Worm (Caenorhabditis elegans) whole organism, L1 larva: ENCODE data around the gene EEED8.13.

Experiments
- C16A3.4 ChIP-seq: fragments of 150-350 bp; optimal IDR thresholded peaks from 2 replicates; lab custom pipeline; 2014; ENCODE audit warnings: missing biosample characterization, missing genetic modification characterization
- C34B4.2 ChIP-seq: sonication (generic microtip); optimal IDR thresholded peaks from 2 replicates; lab custom pipeline; 2017; ENCODE audit warnings: mild to moderate bottlenecking, missing genetic modification characterization, missing compliant biosample characterization
- F16B12.6 ChIP-seq: fragments of 150-350 bp; optimal IDR thresholded peaks from 2 replicates; lab custom pipeline; 2014; ENCODE audit warnings: missing biosample characterization, missing genetic modification characterization
- Y116A8C.19 ChIP-seq: sonication (generic microtip); optimal IDR thresholded peaks from 2 replicates; lab custom pipeline; 2016; ENCODE audit warnings: missing compliant biosample characterization, missing genetic modification characterization, borderline replicate concordance
- aha-1 ChIP-seq: fragments of 150-350 bp; optimal IDR thresholded peaks from 2 replicates; lab custom pipeline; 2014; ENCODE audit warnings: missing biosample characterization, missing genetic modification characterization
- aly-2 ChIP-seq: fragments of 150-350 bp; optimal IDR thresholded peaks from 2 replicates; lab custom pipeline; 2014; ENCODE audit warnings: missing biosample characterization, missing genetic modification characterization
- ama-1 ChIP-seq: fragments of 150-350 bp; optimal IDR thresholded peaks from 2 replicates; lab custom pipeline; 2014
- blmp-1 ChIP-seq: fragments of 150-350 bp; optimal IDR thresholded peaks from 2 replicates; lab custom pipeline; 2014; ENCODE audit warnings: missing biosample characterization, missing genetic modification characterization
- ceh-63 ChIP-seq: fragments of 200-800 bp; sonication (Bioruptor generic); optimal IDR thresholded peaks from 2 replicates; lab custom pipeline; 2018; ENCODE audit warnings: mild to moderate bottlenecking, missing genetic modification characterization, missing compliant biosample characterization
- ceh-82 ChIP-seq, 3 experiments: fragments of 150-350 bp in 1 of 3; sonication (generic microtip) in 2 of 3; optimal IDR thresholded peaks; 2 replicates each; lab custom pipeline; 2014 to 2017; ENCODE audit warnings: missing biosample characterization in 3 of 3, missing genetic modification characterization in 3 of 3
- ceh-88 ChIP-seq: fragments of 200-800 bp; sonication (Bioruptor generic); IDR thresholded peaks from 2 replicates; pipeline ENCODE4 v1.3.6; 2022; ENCODE audit warnings: missing genetic modification characterization, missing compliant biosample characterization
- ces-1 ChIP-seq: fragments of 150-350 bp; optimal IDR thresholded peaks from 2 replicates; lab custom pipeline; 2014; ENCODE audit warnings: missing biosample characterization, missing genetic modification reagents, missing genetic modification characterization
- dpl-1 ChIP-seq, 3 experiments: fragments of 150-350 bp in 2 of 3; sonication (generic microtip) in 1 of 3; optimal IDR thresholded peaks; 2 replicates each; lab custom pipeline; 2014 to 2017; ENCODE audit warnings: missing biosample characterization in 3 of 3, missing genetic modification characterization in 3 of 3, missing genetic modification reagents in 3 of 3
- efl-1 ChIP-seq, 4 experiments: fragments of 150-350 bp; optimal IDR thresholded peaks in 3 of 4; peaks in 1 of 4; 1 replicate in 1 of 4; 2 replicates in 3 of 4; lab custom pipeline; 2014; ENCODE audit warnings: missing biosample characterization in 2 of 4, missing genetic modification characterization in 2 of 4, missing genetic modification reagents in 2 of 4
- egl-27 ChIP-seq, 2 experiments: fragments of 150-350 bp in 1 of 2; sonication (generic microtip); optimal IDR thresholded peaks; 3 replicates each; lab custom pipeline; 2017 to 2018; ENCODE audit warnings: missing biosample characterization in 2 of 2, missing genetic modification characterization in 2 of 2, missing genetic modification reagents in 2 of 2
- elt-3 ChIP-seq, 6 experiments: fragments of 150-350 bp in 1 of 6; sonication (generic microtip); optimal IDR thresholded peaks; 2 replicates each; lab custom pipeline; 2017 to 2018; ENCODE audit warnings: missing biosample characterization in 6 of 6, missing genetic modification characterization in 6 of 6, inconsistent platforms in 1 of 6
- fos-1 ChIP-seq: fragments of 150-350 bp; optimal IDR thresholded peaks from 2 replicates; lab custom pipeline; 2014; ENCODE audit warnings: missing biosample characterization, missing genetic modification characterization
- grh-1 ChIP-seq: fragments of 200-800 bp; sonication (Bioruptor generic); IDR thresholded peaks from 2 replicates; pipeline ENCODE4 v1.3.6; 2022; ENCODE audit warnings: missing genetic modification reagents, missing genetic modification characterization, missing compliant biosample characterization
- hlh-17 ChIP-seq: fragments of 200-800 bp; sonication (Bioruptor generic); optimal IDR thresholded peaks from 2 replicates; lab custom pipeline; 2018; ENCODE audit warnings: missing genetic modification characterization, mild to moderate bottlenecking, missing compliant biosample characterization, moderate library complexity, borderline replicate concordance
- lin-13 ChIP-seq: fragments of 150-350 bp; optimal IDR thresholded peaks from 2 replicates; lab custom pipeline; 2014; ENCODE audit warnings: missing biosample characterization, missing genetic modification reagents, missing genetic modification characterization
- lin-14 ChIP-seq: fragments of 200-800 bp; sonication (Bioruptor generic); optimal IDR thresholded peaks from 2 replicates; lab custom pipeline; 2018; ENCODE audit warnings: mild to moderate bottlenecking, missing genetic modification characterization, moderate library complexity, missing compliant biosample characterization
- lin-15B ChIP-seq: fragments of 150-350 bp; sonication (generic microtip); optimal IDR thresholded peaks from 3 replicates; lab custom pipeline; 2014; ENCODE audit warnings: missing biosample characterization, missing genetic modification characterization
- lir-3 ChIP-seq: sonication (generic microtip); optimal IDR thresholded peaks from 2 replicates; lab custom pipeline; 2016; ENCODE audit warnings: mild to moderate bottlenecking, missing genetic modification characterization, moderate library complexity, missing compliant biosample characterization; ENCODE audit not compliant: poor library complexity
- mab-9 ChIP-seq: fragments of 200-800 bp; sonication (Bioruptor generic); IDR thresholded peaks from 2 replicates; pipeline ENCODE4 v1.3.6; 2022; ENCODE audit warnings: missing genetic modification reagents, missing genetic modification characterization, missing compliant biosample characterization
- mdl-1 ChIP-seq, 2 experiments: fragments of 150-350 bp; optimal IDR thresholded peaks; 2 replicates each; lab custom pipeline; 2014 to 2017; ENCODE audit warnings: missing biosample characterization in 2 of 2, missing genetic modification characterization in 2 of 2, inconsistent platforms in 1 of 2
- nhr-11 ChIP-seq: fragments of 150-350 bp; optimal IDR thresholded peaks from 2 replicates; lab custom pipeline; 2014; ENCODE audit warnings: missing biosample characterization, missing genetic modification characterization
- nhr-12 ChIP-seq: sonication (generic microtip); optimal IDR thresholded peaks from 2 replicates; lab custom pipeline; 2017; ENCODE audit warnings: missing biosample characterization, missing genetic modification characterization
- nhr-20 ChIP-seq: sonication (generic microtip); optimal IDR thresholded peaks from 2 replicates; lab custom pipeline; 2016; ENCODE audit warnings: mild to moderate bottlenecking, missing genetic modification characterization, missing compliant biosample characterization
- nhr-237 ChIP-seq: fragments of 150-350 bp; optimal IDR thresholded peaks from 2 replicates; lab custom pipeline; 2014; ENCODE audit warnings: missing biosample characterization, missing genetic modification characterization
- nhr-28 ChIP-seq: fragments of 150-350 bp; optimal IDR thresholded peaks from 2 replicates; lab custom pipeline; 2014; ENCODE audit warnings: missing biosample characterization, missing genetic modification characterization
- nhr-47 ChIP-seq: sonication (generic microtip); optimal IDR thresholded peaks from 2 replicates; lab custom pipeline; 2016; ENCODE audit warnings: mild to moderate bottlenecking, missing genetic modification characterization, moderate library complexity, missing compliant biosample characterization
- nhr-76 ChIP-seq: sonication (generic microtip); optimal IDR thresholded peaks from 2 replicates; lab custom pipeline; 2017; ENCODE audit warnings: missing biosample characterization, missing genetic modification characterization
- nhr-84 ChIP-seq: sonication (generic microtip); optimal IDR thresholded peaks from 2 replicates; lab custom pipeline; 2017; ENCODE audit warnings: missing biosample characterization, missing genetic modification characterization
- nhr-85 ChIP-seq: sonication (generic microtip); peaks from one replicate; lab custom pipeline; 2016; ENCODE audit warnings: missing genetic modification characterization, inconsistent platforms, missing compliant biosample characterization
- nhr-90 ChIP-seq: sonication (generic microtip); optimal IDR thresholded peaks from 2 replicates; lab custom pipeline; 2016; ENCODE audit warnings: mild to moderate bottlenecking, missing genetic modification characterization, missing compliant biosample characterization; ENCODE audit not compliant: poor library complexity
- pag-3 ChIP-seq: sonication (generic microtip); optimal IDR thresholded peaks from 2 replicates; lab custom pipeline; 2017; ENCODE audit warnings: missing genetic modification characterization, mild to moderate bottlenecking, missing compliant biosample characterization, antibody characterized with exemption, borderline replicate concordance; ENCODE audit not compliant: insufficient read depth
- pax-3 ChIP-seq: fragments of 200-800 bp; sonication (Bioruptor generic); optimal IDR thresholded peaks from 2 replicates; lab custom pipeline; 2018; ENCODE audit warnings: mild to moderate bottlenecking, missing genetic modification characterization, moderate library complexity, missing compliant biosample characterization
- pqm-1 ChIP-seq: sonication (generic microtip); optimal IDR thresholded peaks from 3 replicates; lab custom pipeline; 2017; ENCODE audit warnings: missing biosample characterization, missing genetic modification characterization
- skn-1 ChIP-seq: fragments of 150-350 bp; optimal IDR thresholded peaks from 2 replicates; lab custom pipeline; 2014; ENCODE audit warnings: missing biosample characterization, missing genetic modification characterization
- snpc-4 ChIP-seq: fragments of 150-350 bp; optimal IDR thresholded peaks from 2 replicates; lab custom pipeline; 2014; ENCODE audit warnings: missing biosample characterization, missing genetic modification characterization
- snu-23 ChIP-seq: sonication (generic microtip); optimal IDR thresholded peaks from 2 replicates; lab custom pipeline; 2016; ENCODE audit warnings: missing genetic modification characterization, missing compliant biosample characterization
- sup-37 ChIP-seq: fragments of 200-800 bp; sonication (Bioruptor generic); optimal IDR thresholded peaks from 2 replicates; lab custom pipeline; 2018; ENCODE audit warnings: mild to moderate bottlenecking, missing genetic modification characterization, missing compliant biosample characterization
- unc-130 ChIP-seq: fragments of 150-350 bp; optimal IDR thresholded peaks from 2 replicates; lab custom pipeline; 2017; ENCODE audit warnings: missing biosample characterization, missing genetic modification characterization, inconsistent platforms
- unc-30 ChIP-seq: sonication (generic microtip); optimal IDR thresholded peaks from 2 replicates; lab custom pipeline; 2017; ENCODE audit warnings: missing biosample characterization, missing genetic modification characterization
- unc-62 ChIP-seq: fragments of 150-350 bp; optimal IDR thresholded peaks from 2 replicates; lab custom pipeline; 2014; ENCODE audit warnings: missing biosample characterization, missing genetic modification reagents, missing genetic modification characterization
- unc-98 ChIP-seq: fragments of 200-800 bp; sonication (Bioruptor generic); IDR thresholded peaks from 2 replicates; pipeline ENCODE4 v1.3.6; 2022; ENCODE audit warnings: missing genetic modification characterization, missing compliant biosample characterization
- vab-15 ChIP-seq: sonication (generic microtip); optimal IDR thresholded peaks from 2 replicates; lab custom pipeline; 2017; ENCODE audit warnings: missing genotype, mild to moderate bottlenecking, missing genetic modification characterization, missing compliant biosample characterization
- xbp-1 ChIP-seq: sonication (generic microtip); optimal IDR thresholded peaks from 2 replicates; lab custom pipeline; 2016; ENCODE audit warnings: missing genetic modification characterization, missing compliant biosample characterization
- zag-1 ChIP-seq: fragments of 150-350 bp; optimal IDR thresholded peaks from 2 replicates; lab custom pipeline; 2014; ENCODE audit warnings: missing biosample characterization, missing genetic modification characterization
- zip-4 ChIP-seq: fragments of 200-800 bp; sonication (Bioruptor generic); optimal IDR thresholded peaks from 2 replicates; lab custom pipeline; 2018; ENCODE audit warnings: mild to moderate bottlenecking, missing genetic modification characterization, moderate library complexity, missing compliant biosample characterization
- ztf-11 ChIP-seq, 2 experiments: sonication (generic microtip); optimal IDR thresholded peaks; 2 replicates each; lab custom pipeline; 2016 to 2017; ENCODE audit warnings: missing genetic modification characterization in 2 of 2, missing biosample characterization in 1 of 2, missing compliant biosample characterization in 1 of 2
- ztf-4 ChIP-seq: fragments of 150-350 bp; optimal IDR thresholded peaks from 2 replicates; lab custom pipeline; 2014; ENCODE audit warnings: missing biosample characterization, missing genetic modification characterization

EEED8.13 gene

ce11 chrII:5429522-5430257, 17.3 kb upstream of the EEED8.13 start, which contains the start of the genes F07F6.4 and F07F6.2 (continued):
- TF ChIP-seq mdl-1 (tag; optimal IDR thresholded peaks at IDR 0.05; lab: Kevin White, UChicago) (no peak), ceh-63 (GFP tag; lab: Kevin White, UChicago) (no peak), zag-1 (tag; lab: Kevin White, UChicago) (no peak), snu-23 (GFP tag; lab: Kevin White, UChicago) (no peak), nhr-76 (no peak), pax-3 (tag; lab: Kevin White, UChicago) (no peak), pag-3 (tag; lab: Kevin White, UChicago) (no peak), lin-15B (tag; lab: Kevin White, UChicago) (no peak), C16A3.4 (tag; lab: Kevin White, UChicago) (no peak), aly-2 (tag; lab: Kevin White, UChicago) (no peak), fos-1 (tag; lab: Kevin White, UChicago) (no peak), ztf-4 (no peak), zip-4 (no peak), nhr-85 (tag; lab: Kevin White, UChicago) (no peak), nhr-20 (tag; lab: Kevin White, UChicago) (no peak), nhr-90 (no peak), nhr-12 (tag; lab: Kevin White, UChicago) (no peak), Y116A8C.19 (tag; lab: Kevin White, UChicago) (no peak), nhr-84 (tag; lab: Kevin White, UChicago) (no peak), nhr-47 (tag; lab: Kevin White, UChicago) (peak; percentile 2), blmp-1 (tag; lab: Kevin White, UChicago) (peak; percentile 34), unc-130 (tag; lab: Kevin White, UChicago) (peak; percentile 53), unc-62 (GFP tag; lab: Kevin White, UChicago) (no peak), elt-3 (tag; optimal IDR thresholded peaks at IDR 0.05; lab: Kevin White, UChicago) (no peak), lin-14 (GFP tag; lab: Kevin White, UChicago) (no peak), hlh-17 (GFP tag; lab: Kevin White, UChicago) (no peak), nhr-11 (tag; lab: Kevin White, UChicago) (no peak), ces-1 (GFP tag; lab: Kevin White, UChicago) (no peak), skn-1 (peak; percentile 19), nhr-28 (tag; lab: Kevin White, UChicago) (no peak), mab-9 (no peak), ceh-88 (GFP tag; lab: Robert Waterston, UW) (no peak), xbp-1 (tag; lab: Kevin White, UChicago) (peak; percentile 68), sup-37 (GFP tag; lab: Kevin White, UChicago) (no peak), lir-3 (tag; lab: Kevin White, UChicago) (no peak), pqm-1 (tag; lab: Kevin White, UChicago) (no peak), F16B12.6 (tag; lab: Kevin White, UChicago) (peak; percentile 92), dpl-1 (GFP tag; optimal IDR thresholded peaks at IDR 0.05; lab: Kevin White, UChicago) (peak; percentile 30 to 64 (median 42)), efl-1 (optimal IDR thresholded peaks at IDR 0.05; lab: Kevin White, UChicago) (peak; percentile 40 to 55), efl-1 (GFP tag; optimal IDR thresholded peaks at IDR 0.05 in 1 of 2; lab: Kevin White, UChicago) (peak; percentile 56 to 89), C34B4.2 (tag; lab: Kevin White, UChicago) (no peak), egl-27 (tag; optimal IDR thresholded peaks at IDR 0.05; lab: Kevin White, UChicago) (no peak), lin-13 (no peak), ama-1 (lab: Kevin White, UChicago) (no peak), aha-1 (tag; lab: Kevin White, UChicago) (no peak), nhr-237 (tag; lab: Kevin White, UChicago) (no peak), ceh-82 (tag; optimal IDR thresholded peaks at IDR 0.05; lab: Kevin White, UChicago) (peak in 1 of 3 experiments; percentile 31), vab-15 (tag; lab: Kevin White, UChicago) (no peak), unc-98 (GFP tag; lab: Robert Waterston, UW) (no peak), ztf-11 (tag; optimal IDR thresholded peaks at IDR 0.05; lab: Kevin White, UChicago) (no peak), unc-30 (tag; lab: Kevin White, UChicago) (no peak), grh-1 (no peak), snpc-4 (no peak)
